Worm (Caenorhabditis elegans) whole organism, L2 larva: ENCODE results near the gene tnt-2.

Experiments used
- F13H6.1 ChIP-seq: sonication (generic microtip); optimal IDR thresholded peaks from 2 replicates; lab custom pipeline; 2016; ENCODE audit warnings: missing genetic modification characterization, missing compliant biosample characterization
- R02D3.7 ChIP-seq: fragments of 150-350 bp; optimal IDR thresholded peaks from 2 replicates; lab custom pipeline; 2014; ENCODE audit warnings: missing biosample characterization, missing genetic modification characterization
- Y55F3AM.14 ChIP-seq: fragments of 200-800 bp; sonication (Bioruptor generic); optimal IDR thresholded peaks from 2 replicates; lab custom pipeline; 2018; ENCODE audit warnings: mild to moderate bottlenecking, missing genetic modification characterization, missing compliant biosample characterization
- ZK546.5 ChIP-seq: sonication (generic microtip); optimal IDR thresholded peaks from 2 replicates; lab custom pipeline; 2017; ENCODE audit warnings: missing biosample characterization, missing genetic modification characterization
- ceh-16 ChIP-seq: fragments of 150-350 bp; optimal IDR thresholded peaks from 2 replicates; lab custom pipeline; 2014; ENCODE audit warnings: missing biosample characterization, missing genetic modification characterization
- ceh-82 ChIP-seq: fragments of 150-350 bp; optimal IDR thresholded peaks from 2 replicates; lab custom pipeline; 2014; ENCODE audit warnings: missing biosample characterization, missing genetic modification characterization
- crh-2 ChIP-seq: sonication (generic microtip); optimal IDR thresholded peaks from 2 replicates; lab custom pipeline; 2017; ENCODE audit warnings: missing biosample characterization, missing genetic modification characterization
- dmd-4 ChIP-seq: sonication (generic microtip); optimal IDR thresholded peaks from 2 replicates; lab custom pipeline; 2017; ENCODE audit warnings: missing biosample characterization, missing genetic modification characterization
- elt-1 ChIP-seq: fragments of 150-350 bp; optimal IDR thresholded peaks from 2 replicates; lab custom pipeline; 2014; ENCODE audit warnings: missing biosample characterization, missing genetic modification characterization
- elt-3 ChIP-seq: sonication (generic microtip); optimal IDR thresholded peaks from 2 replicates; lab custom pipeline; 2017; ENCODE audit warnings: missing biosample characterization, missing genetic modification characterization
- fos-1 ChIP-seq: fragments of 150-350 bp; optimal IDR thresholded peaks from 2 replicates; lab custom pipeline; 2014; ENCODE audit warnings: missing biosample characterization, missing genetic modification characterization
- gmeb-1 ChIP-seq: fragments of 150-350 bp; optimal IDR thresholded peaks from 2 replicates; lab custom pipeline; 2014; ENCODE audit warnings: missing biosample characterization, missing genetic modification characterization
- lin-13 ChIP-seq: fragments of 150-350 bp; optimal IDR thresholded peaks from 2 replicates; lab custom pipeline; 2014; ENCODE audit warnings: missing biosample characterization, missing genetic modification reagents, missing genetic modification characterization
- lin-39 ChIP-seq: fragments of 150-350 bp; optimal IDR thresholded peaks from 2 replicates; lab custom pipeline; 2014; ENCODE audit warnings: missing biosample characterization, missing genetic modification reagents, missing genetic modification characterization
- mab-5 ChIP-seq: fragments of 150-350 bp; optimal IDR thresholded peaks from 2 replicates; lab custom pipeline; 2014; ENCODE audit warnings: missing biosample characterization, missing genetic modification characterization
- mbf-1 ChIP-seq: sonication (generic microtip); optimal IDR thresholded peaks from 2 replicates; lab custom pipeline; 2017; ENCODE audit warnings: missing biosample characterization, missing genetic modification characterization
- mdl-1 ChIP-seq, 2 experiments: fragments of 150-350 bp in 1 of 2; sonication (generic microtip) in 1 of 2; optimal IDR thresholded peaks; 2 replicates each; lab custom pipeline; 2017; ENCODE audit warnings: missing biosample characterization in 2 of 2, missing genetic modification characterization in 2 of 2
- nhr-10 ChIP-seq: sonication (generic microtip); optimal IDR thresholded peaks from 2 replicates; lab custom pipeline; 2017; ENCODE audit warnings: missing biosample characterization, missing genetic modification characterization
- nhr-11 ChIP-seq: fragments of 150-350 bp; optimal IDR thresholded peaks from 2 replicates; lab custom pipeline; 2014; ENCODE audit warnings: missing biosample characterization, missing genetic modification characterization
- nhr-12 ChIP-seq: fragments of 150-350 bp; optimal IDR thresholded peaks from 2 replicates; lab custom pipeline; 2014; ENCODE audit warnings: missing biosample characterization, missing genetic modification characterization
- nhr-21 ChIP-seq: fragments of 150-350 bp; optimal IDR thresholded peaks from 2 replicates; lab custom pipeline; 2014; ENCODE audit warnings: missing biosample characterization, missing genetic modification characterization
- nhr-23 ChIP-seq: fragments of 150-350 bp; optimal IDR thresholded peaks from 2 replicates; lab custom pipeline; 2014; ENCODE audit warnings: missing biosample characterization, missing genetic modification reagents, missing genetic modification characterization
- nhr-237 ChIP-seq: fragments of 150-350 bp; optimal IDR thresholded peaks from 2 replicates; lab custom pipeline; 2014; ENCODE audit warnings: missing biosample characterization, missing genetic modification characterization
- nhr-25 ChIP-seq: fragments of 150-350 bp; sonication (generic microtip); optimal IDR thresholded peaks from 3 replicates; lab custom pipeline; 2014; ENCODE audit warnings: missing biosample characterization, missing genetic modification characterization
- nhr-6 ChIP-seq: fragments of 150-350 bp; optimal IDR thresholded peaks from 2 replicates; lab custom pipeline; 2014; ENCODE audit warnings: missing biosample characterization, missing genetic modification characterization
- nhr-77 ChIP-seq: fragments of 150-350 bp; optimal IDR thresholded peaks from 2 replicates; lab custom pipeline; 2014; ENCODE audit warnings: missing biosample characterization, missing genetic modification characterization
- peb-1 ChIP-seq: fragments of 150-350 bp; optimal IDR thresholded peaks from 2 replicates; lab custom pipeline; 2014; ENCODE audit warnings: missing biosample characterization, missing genetic modification characterization
- sem-4 ChIP-seq: fragments of 150-350 bp; optimal IDR thresholded peaks from 2 replicates; lab custom pipeline; 2014; ENCODE audit warnings: missing biosample characterization, missing genetic modification reagents, missing genetic modification characterization
- skn-1 ChIP-seq: sonication (generic microtip); optimal IDR thresholded peaks from 2 replicates; lab custom pipeline; 2017; ENCODE audit warnings: missing biosample characterization, missing genetic modification characterization
- sma-3 ChIP-seq: sonication (generic microtip); optimal IDR thresholded peaks from 2 replicates; lab custom pipeline; 2016; ENCODE audit warnings: missing genetic modification reagents, missing genetic modification characterization, missing compliant biosample characterization
- sma-9 ChIP-seq, 2 experiments: fragments of 150-350 bp in 1 of 2; sonication (generic microtip) in 1 of 2; optimal IDR thresholded peaks; 2 replicates each; lab custom pipeline; 2014 to 2016; ENCODE audit warnings: missing genetic modification characterization in 2 of 2, mild to moderate bottlenecking in 1 of 2, missing biosample characterization in 1 of 2, missing compliant biosample characterization in 1 of 2, missing genetic modification reagents in 1 of 2, moderate library complexity in 1 of 2
- snpc-4 ChIP-seq: fragments of 150-350 bp; optimal IDR thresholded peaks from 2 replicates; lab custom pipeline; 2014; ENCODE audit warnings: missing biosample characterization, missing genetic modification characterization
- unc-39 ChIP-seq: fragments of 150-350 bp; optimal IDR thresholded peaks from 2 replicates; lab custom pipeline; 2014; ENCODE audit warnings: missing biosample characterization, missing genetic modification characterization
- unc-55 ChIP-seq: fragments of 150-350 bp; sonication (generic microtip); optimal IDR thresholded peaks from 3 replicates; lab custom pipeline; 2014; ENCODE audit warnings: missing biosample characterization, missing genetic modification reagents, missing genetic modification characterization
- unc-62 ChIP-seq: fragments of 150-350 bp; optimal IDR thresholded peaks from 2 replicates; lab custom pipeline; 2014; ENCODE audit warnings: missing biosample characterization, missing genetic modification reagents, missing genetic modification characterization
- zag-1 ChIP-seq: fragments of 150-350 bp; optimal IDR thresholded peaks from 2 replicates; lab custom pipeline; 2014; ENCODE audit warnings: missing biosample characterization, missing genetic modification characterization
- ztf-1 ChIP-seq: fragments of 200-800 bp; sonication (Bioruptor generic); conservative IDR thresholded peaks from 2 replicates; pipeline ENCODE4 v1.3.6; 2022; ENCODE audit warnings: missing genetic modification characterization, missing compliant biosample characterization
- ztf-11 ChIP-seq: sonication (generic microtip); optimal IDR thresholded peaks from 2 replicates; lab custom pipeline; 2017; ENCODE audit warnings: missing biosample characterization, missing genetic modification characterization
- ztf-4 ChIP-seq: fragments of 150-350 bp; optimal IDR thresholded peaks from 2 replicates; lab custom pipeline; 2014; ENCODE audit warnings: missing biosample characterization, missing genetic modification characterization

The tnt-2 gene

DNA sequence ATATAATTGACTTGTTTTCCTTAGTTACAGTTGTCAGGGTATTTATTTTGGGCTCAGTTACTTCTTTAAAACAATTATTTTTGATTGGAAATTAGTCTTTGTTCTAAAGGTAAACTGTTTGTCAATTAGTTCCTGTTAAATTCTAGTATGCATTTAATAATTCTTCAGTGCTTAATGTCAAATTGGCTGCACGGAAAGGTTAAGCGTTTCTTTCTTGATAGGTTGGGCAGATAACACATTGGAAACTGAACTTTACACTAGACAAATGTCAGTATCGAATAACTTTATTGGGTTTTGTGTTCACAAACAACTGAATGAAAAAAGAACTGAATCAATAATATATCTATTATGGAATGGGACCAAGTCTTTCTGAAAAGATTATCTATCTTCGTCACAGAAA lies 8.5 kb downstream of the tnt-2 start:
- TF ChIP-seq sma-9 (GFP tag; optimal IDR thresholded peaks at IDR 0.05; lab: Kevin White, UChicago) = no peak
- TF ChIP-seq sma-9 (tag; optimal IDR thresholded peaks at IDR 0.05; lab: Kevin White, UChicago) = no peak
- TF ChIP-seq ceh-82 = no peak
- peak; percentile 36 for TF ChIP-seq fos-1 (tag; lab: Kevin White, UChicago)

DNA sequence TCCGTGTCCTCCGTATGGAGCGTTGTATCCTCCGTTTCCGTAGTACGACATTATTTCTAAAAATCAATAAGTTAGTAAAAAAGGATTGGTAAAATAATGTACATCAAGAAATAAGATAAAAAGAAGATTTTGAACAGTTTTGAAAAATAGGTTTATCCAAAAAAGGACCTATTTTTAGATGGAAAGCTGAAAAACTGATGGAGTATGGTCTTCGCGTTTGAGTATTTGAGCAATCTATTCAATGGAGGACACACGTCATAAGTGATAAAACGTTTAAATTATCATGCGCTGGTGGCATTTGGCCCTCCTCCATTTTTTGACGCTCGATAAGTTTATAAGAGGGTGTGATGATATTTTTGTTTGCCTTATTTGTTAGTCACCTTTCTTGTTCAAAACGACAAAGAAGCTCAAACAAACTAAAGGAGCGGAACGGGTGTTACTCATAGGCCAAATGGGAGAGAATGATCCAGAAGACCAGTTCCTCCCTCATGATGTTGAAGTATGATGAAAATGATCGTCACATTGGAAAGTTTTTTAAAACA lies 9.5 kb downstream of the tnt-2 start, which contains the start of gene F53A9.6:
Gene F53A9.6, minus strand, starts transcription at position 51 of the 542 bp plus-strand sequence.
- no peak for TF ChIP-seq nhr-10 (tag; lab: Kevin White, UChicago)
- TF ChIP-seq gmeb-1 = peak; percentile 19
- TF ChIP-seq snpc-4 = no peak
- no peak for TF ChIP-seq mdl-1 (tag; optimal IDR thresholded peaks at IDR 0.05; lab: Kevin White, UChicago)
- no peak for TF ChIP-seq nhr-6 (tag; lab: Kevin White, UChicago)
- TF ChIP-seq fos-1 (tag; lab: Kevin White, UChicago) = peak; percentile 63
- no peak for TF ChIP-seq nhr-12 (tag; lab: Kevin White, UChicago)
- TF ChIP-seq R02D3.7 (tag; lab: Kevin White, UChicago) = no peak
- TF ChIP-seq peb-1 (tag; lab: Kevin White, UChicago) = no peak
- peak; percentile 39 for TF ChIP-seq sma-9 (GFP tag; optimal IDR thresholded peaks at IDR 0.05; lab: Kevin White, UChicago)
- no peak for TF ChIP-seq sma-9 (tag; optimal IDR thresholded peaks at IDR 0.05; lab: Kevin White, UChicago)

ce11 chrX:8712662-8713061 lies 10.7 kb downstream of the tnt-2 start:
- no peak for TF ChIP-seq nhr-11 (tag; lab: Kevin White, UChicago)
- no peak for TF ChIP-seq lin-13 (GFP tag; lab: Kevin White, UChicago)
- no peak for TF ChIP-seq elt-1 (tag; lab: Kevin White, UChicago)
- no peak for TF ChIP-seq R02D3.7 (tag; lab: Kevin White, UChicago)
- TF ChIP-seq peb-1 (tag; lab: Kevin White, UChicago) = no peak
- peak; percentile 23 for TF ChIP-seq F13H6.1
- TF ChIP-seq nhr-25 (tag; lab: Kevin White, UChicago) = no peak
- TF ChIP-seq fos-1 (tag; lab: Kevin White, UChicago) = peak; percentile 81
- TF ChIP-seq nhr-77 (tag; lab: Kevin White, UChicago) = no peak
- no peak for TF ChIP-seq ztf-4 (tag; lab: Kevin White, UChicago)
- no peak for TF ChIP-seq ztf-1 (GFP tag; lab: Robert Waterston, UW)
- TF ChIP-seq mab-5 (tag; lab: Kevin White, UChicago) = no peak
- no peak for TF ChIP-seq sma-3 (GFP tag; lab: Kevin White, UChicago)
- TF ChIP-seq crh-2 (tag; lab: Kevin White, UChicago) = peak; percentile 37
- TF ChIP-seq unc-62 = no peak
- TF ChIP-seq unc-39 = no peak
- TF ChIP-seq nhr-237 = no peak
- no peak for TF ChIP-seq Y55F3AM.14 (GFP tag; lab: Kevin White, UChicago)
- TF ChIP-seq nhr-23 (tag; lab: Kevin White, UChicago) = no peak
- TF ChIP-seq mbf-1 (tag; lab: Kevin White, UChicago) = no peak
- TF ChIP-seq dmd-4 (tag; lab: Kevin White, UChicago) = no peak
- no peak for TF ChIP-seq skn-1 (tag; lab: Kevin White, UChicago)
- TF ChIP-seq elt-3 (tag; lab: Kevin White, UChicago) = no peak
- TF ChIP-seq sem-4 (tag; lab: Kevin White, UChicago) = no peak
- TF ChIP-seq nhr-21 (tag; lab: Kevin White, UChicago) = no peak
- no peak for TF ChIP-seq ceh-16 (tag; lab: Kevin White, UChicago)
- peak; percentile 51 for TF ChIP-seq sma-9 (GFP tag; optimal IDR thresholded peaks at IDR 0.05; lab: Kevin White, UChicago)
- no peak for TF ChIP-seq sma-9 (tag; optimal IDR thresholded peaks at IDR 0.05; lab: Kevin White, UChicago)
- no peak for TF ChIP-seq ceh-82
- TF ChIP-seq ztf-11 (tag; lab: Kevin White, UChicago) = no peak
- no peak for TF ChIP-seq lin-39 (tag; lab: Kevin White, UChicago)
- no peak for TF ChIP-seq unc-55
- no peak for TF ChIP-seq ZK546.5 (tag; lab: Kevin White, UChicago)
- TF ChIP-seq snpc-4 = no peak
- no peak for TF ChIP-seq zag-1 (tag; lab: Kevin White, UChicago)
